Fruit fly (Drosophila melanogaster) whole organism, prepupa: ENCODE results near the gene IP3K2.

Source experiments
- CG10631 ChIP-seq: fragments of 200-800 bp; sonication (Bioruptor generic); optimal IDR thresholded peaks from 2 replicates; lab custom pipeline; 2016; ENCODE audit warnings: missing biosample characterization, missing genetic modification characterization
- CG11762 ChIP-seq: fragments of 200-800 bp; sonication (Bioruptor generic); optimal IDR thresholded peaks from 3 replicates; lab custom pipeline; 2016; ENCODE audit warnings: missing biosample characterization, missing genetic modification characterization; ENCODE audit not compliant: insufficient read depth
- CG11902 ChIP-seq: fragments of 200-800 bp; sonication (Bioruptor generic); optimal IDR thresholded peaks from 3 replicates; lab custom pipeline; 2016; ENCODE audit warnings: missing biosample characterization, missing genetic modification characterization
- CG6854 ChIP-seq: fragments of 200-800 bp; sonication (Bioruptor generic); optimal IDR thresholded peaks from 2 replicates; lab custom pipeline; 2017; ENCODE audit warnings: missing biosample characterization, mild to moderate bottlenecking, missing genetic modification characterization
- CG7368 ChIP-seq: fragments of 200-800 bp; sonication (Bioruptor generic); optimal IDR thresholded peaks from 3 replicates; lab custom pipeline; 2016; ENCODE audit warnings: missing biosample characterization, missing genetic modification characterization
- CG8632 ChIP-seq: fragments of 200-800 bp; sonication (Bioruptor generic); optimal IDR thresholded peaks from 3 replicates; lab custom pipeline; 2016; ENCODE audit warnings: missing biosample characterization, missing genetic modification characterization
- Eip78C ChIP-seq: fragments of 200-800 bp; sonication (Bioruptor generic); peaks from one replicate; lab custom pipeline; 2016; ENCODE audit warnings: missing biosample characterization, missing genetic modification characterization
- Hr38 ChIP-seq: sonication (Bioruptor generic); optimal IDR thresholded peaks from 2 replicates; lab custom pipeline; 2016; ENCODE audit warnings: missing biosample characterization, missing genetic modification characterization
- Lpt ChIP-seq: fragments of 200-800 bp; sonication (Bioruptor generic); optimal IDR thresholded peaks from 3 replicates; lab custom pipeline; 2016; ENCODE audit warnings: missing biosample characterization, missing genetic modification characterization
- OdsH ChIP-seq: fragments of 200-800 bp; sonication (Bioruptor generic); optimal IDR thresholded peaks from 3 replicates; lab custom pipeline; 2016; ENCODE audit warnings: missing biosample characterization, missing genetic modification characterization
- Sox102F ChIP-seq: fragments of 200-800 bp; sonication (Bioruptor generic); optimal IDR thresholded peaks from 2 replicates; lab custom pipeline; 2016; ENCODE audit warnings: missing biosample characterization, mild to moderate bottlenecking, missing genetic modification characterization
- acj6 ChIP-seq: fragments of 200-800 bp; sonication (Bioruptor generic); optimal IDR thresholded peaks from 3 replicates; lab custom pipeline; 2016; ENCODE audit warnings: missing biosample characterization, missing genetic modification characterization
- dsx ChIP-seq: fragments of 200-800 bp; optimal IDR thresholded peaks from 3 replicates; lab custom pipeline; 2019; ENCODE audit warnings: missing biosample characterization, mild to moderate bottlenecking, missing genetic modification characterization, moderate library complexity; ENCODE audit not compliant: poor library complexity, severe bottlenecking
- fkh ChIP-seq: fragments of 200-800 bp; sonication (Bioruptor generic); optimal IDR thresholded peaks from 3 replicates; lab custom pipeline; 2017; ENCODE audit warnings: missing biosample characterization, mild to moderate bottlenecking, missing genetic modification characterization, moderate library complexity
- svp ChIP-seq: fragments of 200-800 bp; sonication (Bioruptor generic); peaks from one replicate; lab custom pipeline; 2016; ENCODE audit warnings: missing biosample characterization, missing genetic modification characterization
- topi ChIP-seq: fragments of 200-800 bp; sonication (Bioruptor generic); optimal IDR thresholded peaks from 3 replicates; lab custom pipeline; 2016; ENCODE audit warnings: missing biosample characterization, missing genetic modification characterization

The IP3K2 gene

DNA sequence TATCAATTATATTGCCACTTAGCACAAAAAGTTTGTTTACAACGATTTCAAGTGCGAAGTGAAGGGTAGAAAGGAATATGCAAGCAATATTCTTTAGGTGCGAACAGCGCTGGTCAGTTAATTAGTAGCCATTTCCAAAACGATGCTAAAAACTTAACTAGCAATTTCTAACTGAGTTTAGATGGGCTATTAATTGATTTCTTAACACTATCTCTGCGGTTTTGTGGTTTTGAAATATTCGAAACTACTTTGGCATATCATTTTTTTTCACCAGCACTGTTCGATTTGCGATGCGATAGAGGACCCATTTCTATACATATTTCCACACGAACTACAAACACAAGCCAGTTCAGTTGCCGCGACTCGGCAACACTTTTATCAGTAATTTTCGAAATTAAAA lies 73.1 kb downstream of the IP3K2 start (continued):
- no peak for TF ChIP-seq fkh
- TF ChIP-seq CG10631 (GFP tag; lab: Kevin White, UChicago) = peak; percentile 56
- TF ChIP-seq CG8632 (GFP tag; lab: Kevin White, UChicago) = peak; percentile 52
- peak; percentile 22 for TF ChIP-seq svp (GFP tag; lab: Kevin White, UChicago)
- peak; percentile 51 for TF ChIP-seq Lpt (GFP tag; lab: Kevin White, UChicago)
- TF ChIP-seq CG11762 = peak; percentile 15
- no peak for TF ChIP-seq CG6854 (GFP tag; lab: Kevin White, UChicago)
- no peak for TF ChIP-seq CG11902 (GFP tag; lab: Kevin White, UChicago)
- TF ChIP-seq Hr38 = no peak
- TF ChIP-seq acj6 (GFP tag; lab: Kevin White, UChicago) = peak; percentile 67
- TF ChIP-seq CG7368 (GFP tag; lab: Kevin White, UChicago) = peak; percentile 37
- TF ChIP-seq Sox102F = no peak
- TF ChIP-seq dsx (GFP tag; lab: Kevin White, UChicago) = no peak
- peak; percentile 52 for TF ChIP-seq OdsH (GFP tag; lab: Kevin White, UChicago)
- TF ChIP-seq topi (GFP tag; lab: Kevin White, UChicago) = peak; percentile 31
- TF ChIP-seq Eip78C (GFP tag; lab: Kevin White, UChicago) = peak; percentile 88
